Worm (Caenorhabditis elegans): Measurements from ENCODE around the gene tsp-20.

tsp-20 gene

ce11 chrX:11992778-11993177 is 41.1 kb downstream of the tsp-20 start:
- TF ChIP-seq elt-2 (tag; optimal IDR thresholded peaks at IDR 0.05) (no peak), efl-1 (optimal IDR thresholded peaks at IDR 0.05) (no peak), efl-1 (GFP tag; optimal IDR thresholded peaks at IDR 0.05 in 1 of 2) (peak in 1 of 2 experiments; percentile 38), C04F5.9 (tag; optimal IDR thresholded peaks at IDR 0.05) (no peak), nhr-85 (tag) (no peak), ceh-90 (tag; optimal IDR thresholded peaks at IDR 0.05) (no peak), elt-3 (tag; optimal IDR thresholded peaks at IDR 0.05) (peak in 1 of 6 experiments; percentile 38), blmp-1 (tag; optimal IDR thresholded peaks at IDR 0.05) (peak; percentile 45)

DNA sequence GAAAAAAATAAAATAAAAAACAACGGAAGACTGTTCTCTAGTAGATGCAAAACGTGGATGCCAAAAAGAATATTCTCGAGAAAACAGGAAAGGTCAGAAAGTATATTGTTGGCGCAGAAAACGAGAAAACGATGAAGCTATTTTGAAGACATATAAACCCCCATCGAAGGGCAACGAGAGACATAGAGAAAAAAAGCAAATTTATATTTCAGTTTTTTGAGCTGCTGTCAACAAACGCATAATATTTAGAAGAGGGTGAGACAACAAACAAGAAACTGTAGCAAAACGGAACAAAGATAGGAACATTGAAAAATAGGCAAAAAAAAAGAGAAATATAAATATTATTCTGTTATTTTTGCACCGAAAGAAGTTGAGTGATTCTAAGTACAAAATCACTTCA is 41.6 kb downstream of the tsp-20 start:
- TF ChIP-seq mef-2 (tag; optimal IDR thresholded peaks at IDR 0.05) = no peak
- no peak for TF ChIP-seq ceh-90 (tag; optimal IDR thresholded peaks at IDR 0.05)
- no peak for TF ChIP-seq ets-5 (GFP tag; IDR thresholded peaks at IDR 0.05)
- no peak for TF ChIP-seq hpl-2 (GFP tag; optimal IDR thresholded peaks at IDR 0.05)
- no peak for TF ChIP-seq nhr-84 (tag; optimal IDR thresholded peaks at IDR 0.05)
- no peak for TF ChIP-seq irx-1 (tag; optimal IDR thresholded peaks at IDR 0.05)
- no peak for TF ChIP-seq ama-1 (optimal IDR thresholded peaks at IDR 0.05)

- TF ChIP-seq grh-1 (GFP tag; IDR thresholded peaks at IDR 0.05) (no peak), rnt-1 (tag; optimal IDR thresholded peaks at IDR 0.05) (peak; percentile 15), dpl-1 (GFP tag; optimal IDR thresholded peaks at IDR 0.05) (peak in 1 of 3 experiments; percentile 41), efl-1 (optimal IDR thresholded peaks at IDR 0.05) (peak; percentile 37 to 56), efl-1 (GFP tag; optimal IDR thresholded peaks at IDR 0.05 in 1 of 2) (peak; percentile 28 to 33), dsc-1 (tag; optimal IDR thresholded peaks at IDR 0.05) (peak; percentile 47)
These were observed 45.9 kb downstream of the tsp-20 start, which contains the start of gene C49F5.6 for ce11 chrX:11987900-11988364. Gene C49F5.6, plus strand, starts transcription at chrX:11988314.

DNA sequence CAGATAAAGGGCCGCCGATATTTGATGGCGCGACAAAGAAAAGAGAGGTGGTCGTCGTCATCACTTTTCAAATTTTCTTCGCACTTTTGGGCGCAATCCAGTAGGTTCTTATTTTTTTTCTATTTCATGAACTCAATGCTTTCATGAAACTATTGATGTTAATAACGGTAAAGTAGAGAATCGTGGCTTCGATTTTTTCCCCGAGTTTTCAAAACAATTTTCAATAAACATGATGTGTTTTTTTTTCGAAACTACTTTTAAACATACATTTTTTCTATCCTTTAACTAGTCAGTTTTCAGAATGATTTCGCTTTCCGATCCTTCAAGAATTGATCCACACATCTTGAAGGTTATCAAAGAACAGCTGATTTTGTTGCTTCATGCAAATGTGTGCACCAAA is 48.0 kb downstream of the tsp-20 start, which contains the start of gene C49F5.5:
TSS of gene C49F5.5 (plus strand) at position 301 of the 400 bp plus-strand sequence.
- TF ChIP-seq nhr-84 (tag; optimal IDR thresholded peaks at IDR 0.05) (no peak), tlp-1 (tag; optimal IDR thresholded peaks at IDR 0.05) (no peak), mdl-1 (tag; optimal IDR thresholded peaks at IDR 0.05) (no peak), mef-2 (tag; optimal IDR thresholded peaks at IDR 0.05) (no peak), dsc-1 (tag; optimal IDR thresholded peaks at IDR 0.05) (no peak), lin-15B (tag; optimal IDR thresholded peaks at IDR 0.05) (no peak), zag-1 (tag; optimal IDR thresholded peaks at IDR 0.05) (no peak), lin-14 (GFP tag; optimal IDR thresholded peaks at IDR 0.05) (no peak), jun-1 (tag; optimal IDR thresholded peaks at IDR 0.05) (no peak), efl-3 (GFP tag; optimal IDR thresholded peaks at IDR 0.05) (no peak), unc-98 (GFP tag; IDR thresholded peaks at IDR 0.05) (no peak), lin-35 (GFP tag; optimal IDR thresholded peaks at IDR 0.05) (no peak), pax-3 (tag; optimal IDR thresholded peaks at IDR 0.05) (no peak), nhr-47 (tag; optimal IDR thresholded peaks at IDR 0.05) (no peak), aha-1 (tag; optimal IDR thresholded peaks at IDR 0.05) (no peak)

- no peak for TF ChIP-seq pax-3 (tag; optimal IDR thresholded peaks at IDR 0.05)
- no peak for TF ChIP-seq sptf-1 (tag; optimal IDR thresholded peaks at IDR 0.05)
- TF ChIP-seq nhr-12 (tag; optimal IDR thresholded peaks at IDR 0.05) = no peak
- TF ChIP-seq ama-1 (optimal IDR thresholded peaks at IDR 0.05) = no peak
- TF ChIP-seq nhr-71 (tag; optimal IDR thresholded peaks at IDR 0.05) = no peak
- no peak for TF ChIP-seq egl-27 (tag; optimal IDR thresholded peaks at IDR 0.05)
- TF ChIP-seq ztf-11 (tag; optimal IDR thresholded peaks at IDR 0.05) = no peak
- TF ChIP-seq tbx-2 (tag; optimal IDR thresholded peaks at IDR 0.05) = no peak
- no peak for TF ChIP-seq ceh-88 (GFP tag; IDR thresholded peaks at IDR 0.05)
- no peak for TF ChIP-seq efl-1 (optimal IDR thresholded peaks at IDR 0.05)
- TF ChIP-seq efl-1 (GFP tag; optimal IDR thresholded peaks at IDR 0.05 in 1 of 2) = no peak
- no peak for TF ChIP-seq tlp-1 (tag; optimal IDR thresholded peaks at IDR 0.05)
- TF ChIP-seq rnt-1 (tag; optimal IDR thresholded peaks at IDR 0.05) = no peak
- no peak for TF ChIP-seq F16B12.6 (tag; optimal IDR thresholded peaks at IDR 0.05)
- no peak for TF ChIP-seq C16A3.4 (tag; optimal IDR thresholded peaks at IDR 0.05)
- no peak for TF ChIP-seq swsn-7 (tag; optimal IDR thresholded peaks at IDR 0.05)
- TF ChIP-seq mef-2 (tag; optimal IDR thresholded peaks at IDR 0.05) = no peak
- TF ChIP-seq zag-1 (tag; optimal IDR thresholded peaks at IDR 0.05) = no peak
- TF ChIP-seq ces-1 (GFP tag; optimal IDR thresholded peaks at IDR 0.05) = no peak
- TF ChIP-seq isw-1 (GFP tag; IDR thresholded peaks at IDR 0.05) = no peak
- no peak for TF ChIP-seq nhr-76 (tag; optimal IDR thresholded peaks at IDR 0.05)
These were observed 50.2 kb downstream of the tsp-20 start, which contains the start of gene C49F5.3 for ce11 chrX:11983576-11984061. Gene C49F5.3, minus strand, starts transcription at chrX:11983626.

All from whole organism, L1 larva.